Fruit fly (Drosophila melanogaster): ENCODE data around the gene VhaPPA1-1.

Gene VhaPPA1-1

DNA sequence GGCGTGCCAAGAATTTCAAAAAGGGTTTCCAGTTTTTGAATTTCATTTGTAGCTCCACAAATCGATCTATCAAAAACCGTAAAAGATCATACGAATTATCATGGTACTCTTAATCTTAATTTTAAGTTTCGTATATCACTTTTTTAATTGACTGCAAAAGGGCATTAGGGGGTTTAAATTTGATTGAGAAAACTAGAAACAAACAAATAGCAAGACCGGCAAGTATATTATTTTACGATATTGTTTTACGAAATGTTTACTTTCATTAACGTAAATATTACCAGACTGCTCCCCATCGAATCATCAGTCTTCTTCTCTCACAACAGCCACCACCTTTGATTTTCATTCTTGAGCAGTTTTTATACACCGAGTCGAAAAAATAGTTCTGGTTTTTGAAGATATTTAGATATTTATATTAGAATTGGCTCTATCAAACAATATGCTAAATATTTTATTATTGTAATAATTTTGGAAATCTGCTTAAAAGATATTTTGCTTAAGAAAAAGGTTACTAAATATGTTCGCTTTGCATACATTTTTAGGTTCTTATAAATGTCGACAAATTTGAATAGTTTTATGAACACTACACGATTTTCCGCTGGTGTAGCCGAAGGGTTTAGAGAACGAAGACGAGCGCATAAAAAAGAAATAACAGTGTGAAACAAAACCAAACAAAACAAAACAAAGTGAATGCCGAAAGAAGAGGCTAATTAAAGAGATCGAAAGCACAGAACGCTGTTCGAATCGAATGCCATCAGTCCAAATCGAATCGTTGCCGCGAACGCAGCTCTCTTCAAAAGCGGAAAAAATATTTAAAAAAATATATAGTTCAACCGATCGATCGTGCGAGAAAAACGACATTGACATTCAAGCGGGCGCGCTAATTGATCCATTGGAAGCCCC, 14.3 kb upstream of the VhaPPA1-1 start, which contains the start of gene Sdr (continued):
- no peak for TF ChIP-seq CG5953 (GFP tag; IDR thresholded peaks at IDR 0.05)
- TF ChIP-seq mirr (GFP tag; optimal IDR thresholded peaks at IDR 0.05): no peak
- no peak for TF ChIP-seq h (optimal IDR thresholded peaks at IDR 0.05)
- TF ChIP-seq sens-2 (GFP tag; IDR thresholded peaks at IDR 0.05): no peak
- no peak for TF ChIP-seq fru (optimal IDR thresholded peaks at IDR 0.05)
- no peak for TF ChIP-seq Neu2 (GFP tag; optimal IDR thresholded peaks at IDR 0.05; ENCODE audit: borderline replicate concordance)
- TF ChIP-seq CG3407 (GFP tag; optimal IDR thresholded peaks at IDR 0.05): no peak
- no peak for TF ChIP-seq CG12299 (tag; optimal IDR thresholded peaks at IDR 0.05)
- no peak for TF ChIP-seq lmd (GFP tag; IDR thresholded peaks at IDR 0.05)
- TF ChIP-seq CG10959 (GFP tag; IDR thresholded peaks at IDR 0.05): no peak
- no peak for TF ChIP-seq Dll (GFP tag; IDR thresholded peaks at IDR 0.05; ENCODE audit: partially characterized antibody)
- TF ChIP-seq CG15479 (GFP tag; optimal IDR thresholded peaks at IDR 0.05): no peak
- TF ChIP-seq eve (GFP tag; optimal IDR thresholded peaks at IDR 0.05): no peak
- TF ChIP-seq Doc3 (GFP tag; IDR thresholded peaks at IDR 0.05; ENCODE audit: partially characterized antibody): no peak
- no peak for TF ChIP-seq salm (tag; optimal IDR thresholded peaks at IDR 0.05)
- TF ChIP-seq Fer2 (tag; optimal IDR thresholded peaks at IDR 0.05): peak; percentile 8
- no peak for TF ChIP-seq CG7987 (GFP tag; optimal IDR thresholded peaks at IDR 0.05)
- TF ChIP-seq CG1603 (tag; optimal IDR thresholded peaks at IDR 0.05): no peak
- no peak for TF ChIP-seq CG13296 (GFP tag; optimal IDR thresholded peaks at IDR 0.05)
- no peak for TF ChIP-seq CG14667 (GFP tag; IDR thresholded peaks at IDR 0.05)
- no peak for TF ChIP-seq CG12744 (GFP tag; optimal IDR thresholded peaks at IDR 0.05)
- no peak for TF ChIP-seq CG33557 (GFP tag; optimal IDR thresholded peaks at IDR 0.05)
- no peak for TF ChIP-seq CG8765 (GFP tag; IDR thresholded peaks at IDR 0.05)
- TF ChIP-seq CG14014 (GFP tag; IDR thresholded peaks at IDR 0.05): no peak
- no peak for TF ChIP-seq Nf-YC (tag; optimal IDR thresholded peaks at IDR 0.05)
- TF ChIP-seq NfI (GFP tag; optimal IDR thresholded peaks at IDR 0.05): no peak
- TF ChIP-seq CG6854 (GFP tag; optimal IDR thresholded peaks at IDR 0.05): no peak
- TF ChIP-seq CG4854 (GFP tag; optimal IDR thresholded peaks at IDR 0.05): no peak
- no peak for TF ChIP-seq CG5180 (GFP tag; optimal IDR thresholded peaks at IDR 0.05)
- TF ChIP-seq CG7786 (GFP tag; optimal IDR thresholded peaks at IDR 0.05): no peak
- TF ChIP-seq prd (optimal IDR thresholded peaks at IDR 0.05): no peak
- no peak for TF ChIP-seq prd (GFP tag; IDR thresholded peaks at IDR 0.05)
- no peak for TF ChIP-seq CG11504 (tag; optimal IDR thresholded peaks at IDR 0.05)
- TF ChIP-seq tll (GFP tag; optimal IDR thresholded peaks at IDR 0.05): no peak
- TF ChIP-seq rib (GFP tag; IDR thresholded peaks at IDR 0.05): no peak
- no peak for TF ChIP-seq HHEX (GFP tag; optimal IDR thresholded peaks at IDR 0.05)
- no peak for TF ChIP-seq CG3838 (GFP tag; optimal IDR thresholded peaks at IDR 0.05)
- no peak for TF ChIP-seq CG3847 (GFP tag; IDR thresholded peaks at IDR 0.05)
- TF ChIP-seq CG6683 (GFP tag; optimal IDR thresholded peaks at IDR 0.05): no peak
- no peak for TF ChIP-seq CrebB (tag; optimal IDR thresholded peaks at IDR 0.05)
- TF ChIP-seq H2.0 (GFP tag; IDR thresholded peaks at IDR 0.05): no peak
- peak; percentile 20 for TF ChIP-seq CG18599 (GFP tag; optimal IDR thresholded peaks at IDR 0.05)
- TF ChIP-seq zfh1 (GFP tag; IDR thresholded peaks at IDR 0.05): no peak
- TF ChIP-seq Hr51 (GFP tag; optimal IDR thresholded peaks at IDR 0.05): peak in 1 of 2 experiments; percentile 27
- peak; percentile 56 for TF ChIP-seq CG7839 (tag; optimal IDR thresholded peaks at IDR 0.05)
- TF ChIP-seq run (tag; optimal IDR thresholded peaks at IDR 0.05): no peak
- TF ChIP-seq CG32532 (GFP tag; IDR thresholded peaks at IDR 0.05): no peak
- TF ChIP-seq HmgD (GFP tag; optimal IDR thresholded peaks at IDR 0.05): no peak
- TF ChIP-seq dmrt99B (tag; optimal IDR thresholded peaks at IDR 0.05): peak; percentile 56

All from whole organism, embryonic.